Worm (Caenorhabditis elegans): Measurements from ENCODE around the gene T05A7.7.

Gene T05A7.7

ce11 chrII:4706359-4706871, 25.1 kb upstream of the T05A7.7 start, which contains the start of the genes F10G7.9 and tsn-1:
TSS of gene F10G7.9 (minus strand) at chrII:4706485.
TSS of gene tsn-1 (plus strand) at chrII:4706821.
- no peak for TF ChIP-seq aly-2 (tag; optimal IDR thresholded peaks at IDR 0.05)
- no peak for TF ChIP-seq ceh-82 (tag; optimal IDR thresholded peaks at IDR 0.05)
- peak; percentile 82 for TF ChIP-seq lin-15B (tag; optimal IDR thresholded peaks at IDR 0.05)
- TF ChIP-seq nfya-1 (tag; optimal IDR thresholded peaks at IDR 0.05; ENCODE audit: insufficient read depth) = peak; percentile 92
- peak; percentile 75 for TF ChIP-seq skn-1 (tag; optimal IDR thresholded peaks at IDR 0.05)
- no peak for TF ChIP-seq nhr-12 (tag; optimal IDR thresholded peaks at IDR 0.05)
- TF ChIP-seq ceh-28 (tag; optimal IDR thresholded peaks at IDR 0.05) = peak; percentile 36
- peak; percentile 77 for TF ChIP-seq pha-4 (tag; optimal IDR thresholded peaks at IDR 0.05)
- TF ChIP-seq hmg-11 (tag; optimal IDR thresholded peaks at IDR 0.05) = peak; percentile 61
- peak; percentile 83 for TF ChIP-seq lsy-12 (tag; optimal IDR thresholded peaks at IDR 0.05)
- no peak for TF ChIP-seq egl-27 (tag; optimal IDR thresholded peaks at IDR 0.05)
- TF ChIP-seq pqm-1 (tag; optimal IDR thresholded peaks at IDR 0.05) = peak; percentile 48
- peak; percentile 68 for TF ChIP-seq elt-2 (tag; optimal IDR thresholded peaks at IDR 0.05)
- TF ChIP-seq sea-2 (GFP tag; optimal IDR thresholded peaks at IDR 0.05) = no peak
- TF ChIP-seq nhr-43 (tag; optimal IDR thresholded peaks at IDR 0.05; ENCODE audit: poor library complexity, severe bottlenecking) = peak; percentile 29
- peak; percentile 63 for TF ChIP-seq nhr-23 (tag; optimal IDR thresholded peaks at IDR 0.05)
- TF ChIP-seq nhr-25 (tag; optimal IDR thresholded peaks at IDR 0.05) = peak; percentile 81
- no peak for TF ChIP-seq unc-39 (tag; optimal IDR thresholded peaks at IDR 0.05)
- no peak for TF ChIP-seq zag-1 (tag; optimal IDR thresholded peaks at IDR 0.05)

DNA sequence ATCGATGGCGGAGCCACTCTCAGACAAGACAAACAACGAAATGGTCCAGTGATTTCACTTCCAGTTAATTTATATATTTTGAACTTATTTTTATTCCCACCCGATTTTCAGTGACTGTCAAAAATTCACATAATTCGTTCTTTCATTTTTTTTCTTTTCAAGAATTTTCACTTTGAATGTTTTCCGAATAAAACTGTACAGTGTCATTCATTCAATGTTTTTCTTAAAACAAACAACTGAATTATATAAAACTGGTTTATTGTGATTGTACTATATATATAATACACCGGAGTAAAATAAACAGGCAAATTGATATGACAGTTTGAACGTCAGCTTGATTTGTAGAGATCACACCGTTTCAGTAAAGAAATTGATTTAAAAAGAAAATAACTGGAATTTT, 21.7 kb upstream of the T05A7.7 start:
- no peak for TF ChIP-seq jun-1 (tag; optimal IDR thresholded peaks at IDR 0.05)
- no peak for TF ChIP-seq nhr-43 (tag; optimal IDR thresholded peaks at IDR 0.05; ENCODE audit: poor library complexity, severe bottlenecking)
- no peak for TF ChIP-seq snpc-4 (tag; optimal IDR thresholded peaks at IDR 0.05)
- TF ChIP-seq tbx-2 (tag; optimal IDR thresholded peaks at IDR 0.05) = no peak
- TF ChIP-seq unc-39 (tag; optimal IDR thresholded peaks at IDR 0.05) = no peak
- TF ChIP-seq nhr-11 (tag; optimal IDR thresholded peaks at IDR 0.05) = no peak
- no peak for TF ChIP-seq nhr-12 (tag; optimal IDR thresholded peaks at IDR 0.05)
- no peak for TF ChIP-seq elt-3 (tag; optimal IDR thresholded peaks at IDR 0.05)
- no peak for TF ChIP-seq nhr-67 (tag; optimal IDR thresholded peaks at IDR 0.05)
- no peak for TF ChIP-seq ceh-28 (tag; optimal IDR thresholded peaks at IDR 0.05)
- TF ChIP-seq nhr-23 (tag; optimal IDR thresholded peaks at IDR 0.05) = no peak
- no peak for TF ChIP-seq lsy-12 (tag; optimal IDR thresholded peaks at IDR 0.05)
- TF ChIP-seq nhr-77 (tag; optimal IDR thresholded peaks at IDR 0.05) = no peak
- no peak for TF ChIP-seq lin-39 (tag; optimal IDR thresholded peaks at IDR 0.05)
- TF ChIP-seq pha-4 (tag; optimal IDR thresholded peaks at IDR 0.05) = no peak
- no peak for TF ChIP-seq fos-1 (tag; optimal IDR thresholded peaks at IDR 0.05)
- no peak for TF ChIP-seq fkh-10 (GFP tag; optimal IDR thresholded peaks at IDR 0.05)
- no peak for TF ChIP-seq ZK546.5 (tag; optimal IDR thresholded peaks at IDR 0.05)
- no peak for TF ChIP-seq fkh-2 (tag; optimal IDR thresholded peaks at IDR 0.05)

- TF ChIP-seq nhr-23 (tag; optimal IDR thresholded peaks at IDR 0.05) = peak; percentile 21
- peak; percentile 48 for TF ChIP-seq hmg-11 (tag; optimal IDR thresholded peaks at IDR 0.05)
- TF ChIP-seq nfya-1 (tag; optimal IDR thresholded peaks at IDR 0.05; ENCODE audit: insufficient read depth) = peak; percentile 78
- peak; percentile 45 for TF ChIP-seq nhr-25 (tag; optimal IDR thresholded peaks at IDR 0.05)
- peak; percentile 94 for TF ChIP-seq lsy-12 (tag; optimal IDR thresholded peaks at IDR 0.05)
- TF ChIP-seq snpc-4 (tag; optimal IDR thresholded peaks at IDR 0.05) = peak; percentile 33
- peak; percentile 67 for TF ChIP-seq elt-2 (tag; optimal IDR thresholded peaks at IDR 0.05)
- peak; percentile 46 for TF ChIP-seq nhr-43 (tag; optimal IDR thresholded peaks at IDR 0.05; ENCODE audit: poor library complexity, severe bottlenecking)
- peak; percentile 51 for TF ChIP-seq pha-4 (tag; optimal IDR thresholded peaks at IDR 0.05)
- TF ChIP-seq ceh-28 (tag; optimal IDR thresholded peaks at IDR 0.05) = peak; percentile 63
- peak; percentile 80 for TF ChIP-seq lin-15B (tag; optimal IDR thresholded peaks at IDR 0.05)
- peak; percentile 24 for TF ChIP-seq lin-39 (tag; optimal IDR thresholded peaks at IDR 0.05)
- peak; percentile 62 for TF ChIP-seq R02D3.7 (tag; optimal IDR thresholded peaks at IDR 0.05)
- TF ChIP-seq tbx-2 (tag; optimal IDR thresholded peaks at IDR 0.05) = peak; percentile 32
Measured at ce11 chrII:4701482-4702119, 20.3 kb upstream of the T05A7.7 start, which contains the start of gene unc-85. TSS of gene unc-85 (plus strand) at chrII:4702069.

DNA sequence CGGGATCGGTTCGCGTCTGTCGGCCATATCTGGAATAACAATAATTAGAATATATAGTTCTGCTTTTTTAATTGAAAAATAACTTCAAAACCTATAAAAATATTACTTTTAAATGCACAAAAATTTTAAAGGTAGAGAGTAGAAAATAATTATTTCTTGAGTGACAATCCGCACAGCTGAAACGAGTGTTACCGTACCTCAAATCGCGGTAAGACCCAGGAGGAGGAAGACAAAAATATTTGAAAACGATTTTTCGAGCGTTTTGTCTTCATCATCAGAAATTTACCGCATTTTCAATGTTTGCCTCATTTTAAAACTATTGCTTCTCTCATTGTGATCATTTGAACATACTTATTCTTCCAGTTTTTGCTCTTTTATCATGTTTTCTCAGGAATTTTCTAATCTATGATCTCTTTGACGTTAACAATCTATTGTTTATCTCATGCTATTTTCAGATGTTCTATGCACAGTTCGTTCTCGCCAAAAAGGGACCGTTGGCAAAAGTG, 17.0 kb upstream of the T05A7.7 start, which contains the start of the genes rpn-5 and scc-1:
Gene rpn-5 (minus strand): TSS at position 162 of the 506 bp plus-strand sequence.
Gene scc-1 (plus strand): TSS at position 456 of the 506 bp plus-strand sequence.
- TF ChIP-seq lin-15B (tag; optimal IDR thresholded peaks at IDR 0.05) = peak; percentile 87
- TF ChIP-seq snpc-4 (tag; optimal IDR thresholded peaks at IDR 0.05) = peak; percentile 49
- TF ChIP-seq pha-4 (tag; optimal IDR thresholded peaks at IDR 0.05) = peak; percentile 87
- TF ChIP-seq lsy-12 (tag; optimal IDR thresholded peaks at IDR 0.05) = peak; percentile 69
- peak; percentile 78 for TF ChIP-seq nhr-25 (tag; optimal IDR thresholded peaks at IDR 0.05)
- TF ChIP-seq nhr-28 (tag; optimal IDR thresholded peaks at IDR 0.05) = no peak
- TF ChIP-seq nfya-1 (tag; optimal IDR thresholded peaks at IDR 0.05; ENCODE audit: insufficient read depth) = peak; percentile 96
- TF ChIP-seq R02D3.7 (tag; optimal IDR thresholded peaks at IDR 0.05) = peak; percentile 43
- TF ChIP-seq ceh-28 (tag; optimal IDR thresholded peaks at IDR 0.05) = peak; percentile 11
- no peak for TF ChIP-seq zag-1 (tag; optimal IDR thresholded peaks at IDR 0.05)
- TF ChIP-seq elt-2 (tag; optimal IDR thresholded peaks at IDR 0.05) = peak; percentile 41
- TF ChIP-seq egl-5 (tag; optimal IDR thresholded peaks at IDR 0.05) = peak; percentile 24
- no peak for TF ChIP-seq elt-1 (tag; optimal IDR thresholded peaks at IDR 0.05)
- TF ChIP-seq nhr-23 (tag; optimal IDR thresholded peaks at IDR 0.05) = peak; percentile 87
- TF ChIP-seq ama-1 (optimal IDR thresholded peaks at IDR 0.05) = no peak
- no peak for TF ChIP-seq fkh-2 (tag; optimal IDR thresholded peaks at IDR 0.05)
- no peak for TF ChIP-seq nhr-11 (tag; optimal IDR thresholded peaks at IDR 0.05)
- TF ChIP-seq nhr-67 (tag; optimal IDR thresholded peaks at IDR 0.05) = no peak
- TF ChIP-seq lin-39 (tag; optimal IDR thresholded peaks at IDR 0.05) = peak; percentile 68
- TF ChIP-seq ZK546.5 (tag; optimal IDR thresholded peaks at IDR 0.05) = no peak
- TF ChIP-seq nhr-12 (tag; optimal IDR thresholded peaks at IDR 0.05) = no peak
- TF ChIP-seq skn-1 (tag; optimal IDR thresholded peaks at IDR 0.05) = peak; percentile 99
- no peak for TF ChIP-seq ceh-82 (tag; optimal IDR thresholded peaks at IDR 0.05)
- peak; percentile 2 for TF ChIP-seq fkh-10 (GFP tag; optimal IDR thresholded peaks at IDR 0.05)
- peak; percentile 72 for TF ChIP-seq nhr-43 (tag; optimal IDR thresholded peaks at IDR 0.05; ENCODE audit: poor library complexity, severe bottlenecking)
- peak; percentile 22 for TF ChIP-seq pqm-1 (tag; optimal IDR thresholded peaks at IDR 0.05)
- no peak for TF ChIP-seq daf-12 (tag; optimal IDR thresholded peaks at IDR 0.05)
- TF ChIP-seq tbx-2 (tag; optimal IDR thresholded peaks at IDR 0.05) = no peak
- TF ChIP-seq elt-3 (tag; optimal IDR thresholded peaks at IDR 0.05) = no peak

Data from whole organism, L3 larva.